Worm (Caenorhabditis elegans): ENCODE data around the gene C18A11.4.

Gene C18A11.4

DNA sequence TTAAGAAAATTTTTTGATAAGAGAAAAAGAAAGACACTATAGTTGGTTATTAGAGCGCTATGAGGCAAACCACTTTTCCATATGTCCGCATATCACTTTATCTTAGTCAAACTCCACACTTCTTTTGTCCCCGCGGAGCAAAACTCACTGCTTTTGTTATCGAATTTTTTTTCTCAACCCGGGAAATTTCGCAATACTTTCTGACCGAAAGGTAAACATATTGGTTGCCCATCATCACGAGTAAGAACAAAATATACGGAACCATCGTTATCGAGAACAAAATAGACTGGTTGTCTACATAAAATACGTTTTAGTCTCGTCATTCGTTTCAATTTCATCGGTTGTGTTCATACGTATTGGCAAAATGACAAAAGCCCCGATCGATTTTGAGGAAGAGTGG lies 24.0 kb downstream of the C18A11.4 start, which contains the start of gene C18A11.1:
Gene C18A11.1 (plus strand): TSS at position 36 of the 400 bp plus-strand sequence.
- no peak for TF ChIP-seq dao-5 (tag; optimal IDR thresholded peaks at IDR 0.05)
- TF ChIP-seq W03F9.2 (tag; optimal IDR thresholded peaks at IDR 0.05): peak; percentile 53

ce11 chrX:8074527-8074926 lies 29.2 kb downstream of the C18A11.4 start:
- TF ChIP-seq dao-5 (tag; optimal IDR thresholded peaks at IDR 0.05): no peak
- TF ChIP-seq W03F9.2 (tag; optimal IDR thresholded peaks at IDR 0.05): no peak
- TF ChIP-seq him-1 (tag; optimal IDR thresholded peaks at IDR 0.05): no peak

ce11 chrX:8077748-8078147 lies 32.4 kb downstream of the C18A11.4 start, which contains the start of gene C46F2.1:
Gene C46F2.1, plus strand, starts transcription at chrX:8078048.
- no peak for TF ChIP-seq him-1 (tag; optimal IDR thresholded peaks at IDR 0.05)
- no peak for TF ChIP-seq W03F9.2 (tag; optimal IDR thresholded peaks at IDR 0.05)

- TF ChIP-seq W03F9.2 (tag; optimal IDR thresholded peaks at IDR 0.05) (no peak), dao-5 (tag; optimal IDR thresholded peaks at IDR 0.05) (no peak), him-1 (tag; optimal IDR thresholded peaks at IDR 0.05) (no peak)
These were observed 33.1 kb downstream of the C18A11.4 start for ce11 chrX:8078374-8078773.

DNA sequence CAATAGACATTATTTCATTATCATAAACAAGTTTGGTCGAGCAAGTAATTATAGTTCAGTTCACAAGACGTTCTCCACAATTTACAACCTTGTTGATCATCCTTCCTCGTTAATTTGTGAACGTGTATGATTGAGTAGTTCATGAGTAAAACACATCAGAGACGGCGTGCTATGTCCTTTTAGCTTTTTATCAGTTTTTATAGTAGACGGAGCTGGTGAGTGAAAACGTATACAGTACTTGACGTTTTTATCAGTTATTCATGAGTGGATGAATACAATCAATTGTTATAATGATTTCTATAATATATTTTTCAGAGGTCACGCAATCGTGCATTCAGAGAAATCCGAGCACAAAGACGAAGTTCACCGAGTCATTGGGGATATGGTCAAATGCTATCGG lies 33.6 kb downstream of the C18A11.4 start:
- TF ChIP-seq him-1 (tag; optimal IDR thresholded peaks at IDR 0.05): no peak
- no peak for TF ChIP-seq W03F9.2 (tag; optimal IDR thresholded peaks at IDR 0.05)
- TF ChIP-seq dao-5 (tag; optimal IDR thresholded peaks at IDR 0.05): no peak

DNA sequence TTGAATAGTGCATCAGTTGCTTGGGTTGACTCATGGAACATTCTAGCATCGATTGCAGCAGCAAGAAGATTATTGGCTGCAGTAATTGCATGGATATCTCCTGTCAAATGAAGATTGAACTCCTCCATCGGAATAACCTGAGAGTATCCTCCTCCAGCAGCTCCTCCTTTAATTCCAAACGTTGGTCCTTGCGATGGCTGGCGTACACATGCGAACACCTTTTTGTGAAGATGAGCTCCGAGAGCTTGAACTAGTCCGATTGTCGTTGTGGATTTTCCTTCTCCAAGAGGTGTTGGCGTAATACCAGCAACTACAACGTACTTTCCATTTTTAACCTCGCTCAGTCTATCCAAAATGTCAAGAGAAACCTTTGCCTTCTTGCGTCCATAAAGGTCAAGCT lies 37.4 kb downstream of the C18A11.4 start:
- TF ChIP-seq dao-5 (tag; optimal IDR thresholded peaks at IDR 0.05) (no peak), W03F9.2 (tag; optimal IDR thresholded peaks at IDR 0.05) (no peak), him-1 (tag; optimal IDR thresholded peaks at IDR 0.05) (no peak)

DNA sequence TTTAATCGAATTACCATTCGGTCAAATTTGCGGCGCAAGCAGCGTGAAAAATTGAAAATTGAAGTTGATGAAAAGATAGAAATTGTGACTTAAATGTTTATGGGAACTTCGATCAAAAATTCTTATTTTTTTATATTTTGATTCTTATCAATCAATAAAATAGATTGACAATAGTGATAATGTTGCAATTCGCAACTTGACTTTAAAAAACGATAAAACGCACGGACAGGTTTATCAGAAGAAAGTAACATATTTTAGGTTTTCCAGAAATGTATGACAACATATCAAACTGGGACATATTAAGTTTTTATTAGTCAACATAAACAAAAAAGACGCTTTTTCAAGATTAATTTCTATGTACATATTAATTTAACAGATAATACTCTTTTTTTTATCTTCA lies 38.0 kb downstream of the C18A11.4 start:
- TF ChIP-seq him-1 (tag; optimal IDR thresholded peaks at IDR 0.05): no peak
- TF ChIP-seq dao-5 (tag; optimal IDR thresholded peaks at IDR 0.05): no peak
- no peak for TF ChIP-seq W03F9.2 (tag; optimal IDR thresholded peaks at IDR 0.05)

ce11 chrX:8083919-8084318 lies 38.6 kb downstream of the C18A11.4 start, which contains the start of gene K07E3.4:
Gene K07E3.4, minus strand, starts transcription at chrX:8084018.
- TF ChIP-seq W03F9.2 (tag; optimal IDR thresholded peaks at IDR 0.05) (no peak), dao-5 (tag; optimal IDR thresholded peaks at IDR 0.05) (no peak), him-1 (tag; optimal IDR thresholded peaks at IDR 0.05) (no peak)

- no peak for TF ChIP-seq dao-5 (tag; optimal IDR thresholded peaks at IDR 0.05)
- no peak for TF ChIP-seq W03F9.2 (tag; optimal IDR thresholded peaks at IDR 0.05)
- TF ChIP-seq him-1 (tag; optimal IDR thresholded peaks at IDR 0.05): no peak
These were observed 39.4 kb downstream of the C18A11.4 start for ce11 chrX:8084669-8085068.

DNA sequence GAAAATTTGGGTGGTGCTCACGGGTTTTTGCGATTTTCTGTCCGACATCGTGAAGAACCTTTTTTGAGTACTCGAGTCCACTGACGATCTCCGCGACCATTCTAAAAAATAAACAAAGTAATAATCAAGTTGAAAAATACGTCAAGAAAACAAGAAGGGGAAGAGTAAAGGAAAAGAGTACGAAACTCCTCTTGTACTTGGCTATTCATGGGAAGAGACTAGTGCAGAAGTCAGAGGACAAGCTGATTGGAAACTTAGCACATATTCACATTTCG lies 41.1 kb downstream of the C18A11.4 start, which contains the start of gene dao-3:
Gene dao-3 (minus strand): TSS at position 101 of the 275 bp plus-strand sequence.
- no peak for TF ChIP-seq him-1 (tag; optimal IDR thresholded peaks at IDR 0.05)
- TF ChIP-seq dao-5 (tag; optimal IDR thresholded peaks at IDR 0.05): no peak
- TF ChIP-seq W03F9.2 (tag; optimal IDR thresholded peaks at IDR 0.05): no peak

ce11 chrX:8086725-8087641 lies 41.7 kb downstream of the C18A11.4 start:
- TF ChIP-seq W03F9.2 (tag; optimal IDR thresholded peaks at IDR 0.05): no peak
- no peak for TF ChIP-seq dao-5 (tag; optimal IDR thresholded peaks at IDR 0.05)
- no peak for TF ChIP-seq him-1 (tag; optimal IDR thresholded peaks at IDR 0.05)

ce11 chrX:8088474-8088873 lies 43.2 kb downstream of the C18A11.4 start, which contains the start of gene vem-1:
Gene vem-1, minus strand, starts transcription at chrX:8088574.
- TF ChIP-seq dao-5 (tag; optimal IDR thresholded peaks at IDR 0.05): no peak
- TF ChIP-seq him-1 (tag; optimal IDR thresholded peaks at IDR 0.05): no peak
- TF ChIP-seq W03F9.2 (tag; optimal IDR thresholded peaks at IDR 0.05): no peak

- TF ChIP-seq dao-5 (tag; optimal IDR thresholded peaks at IDR 0.05) (no peak), him-1 (tag; optimal IDR thresholded peaks at IDR 0.05) (no peak), W03F9.2 (tag; optimal IDR thresholded peaks at IDR 0.05) (no peak)
These were observed 44.1 kb downstream of the C18A11.4 start for ce11 chrX:8089266-8089909.

DNA sequence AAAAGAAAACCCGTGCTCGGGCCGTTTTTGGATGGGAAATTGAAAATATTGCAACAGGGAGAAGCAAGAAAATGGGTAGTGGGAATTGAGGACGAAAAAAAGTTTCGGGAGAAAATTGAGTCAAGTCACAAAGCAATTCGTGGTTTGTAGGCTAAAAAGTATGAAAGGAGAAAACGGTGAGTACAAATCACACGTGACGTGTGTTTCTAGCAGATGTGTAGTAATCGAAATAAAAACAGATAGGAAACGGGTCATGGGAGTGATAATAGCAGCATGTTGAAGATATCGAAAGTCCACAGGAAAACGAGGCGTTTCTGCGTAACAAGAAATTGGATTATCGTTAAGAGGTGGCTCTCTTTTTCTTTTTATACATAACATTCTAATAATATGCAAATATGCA lies 44.6 kb downstream of the C18A11.4 start:
- no peak for TF ChIP-seq him-1 (tag; optimal IDR thresholded peaks at IDR 0.05)
- no peak for TF ChIP-seq dao-5 (tag; optimal IDR thresholded peaks at IDR 0.05)
- no peak for TF ChIP-seq W03F9.2 (tag; optimal IDR thresholded peaks at IDR 0.05)
